Fruit fly (Drosophila melanogaster): ENCODE results near the gene CG4553.

DNA sequence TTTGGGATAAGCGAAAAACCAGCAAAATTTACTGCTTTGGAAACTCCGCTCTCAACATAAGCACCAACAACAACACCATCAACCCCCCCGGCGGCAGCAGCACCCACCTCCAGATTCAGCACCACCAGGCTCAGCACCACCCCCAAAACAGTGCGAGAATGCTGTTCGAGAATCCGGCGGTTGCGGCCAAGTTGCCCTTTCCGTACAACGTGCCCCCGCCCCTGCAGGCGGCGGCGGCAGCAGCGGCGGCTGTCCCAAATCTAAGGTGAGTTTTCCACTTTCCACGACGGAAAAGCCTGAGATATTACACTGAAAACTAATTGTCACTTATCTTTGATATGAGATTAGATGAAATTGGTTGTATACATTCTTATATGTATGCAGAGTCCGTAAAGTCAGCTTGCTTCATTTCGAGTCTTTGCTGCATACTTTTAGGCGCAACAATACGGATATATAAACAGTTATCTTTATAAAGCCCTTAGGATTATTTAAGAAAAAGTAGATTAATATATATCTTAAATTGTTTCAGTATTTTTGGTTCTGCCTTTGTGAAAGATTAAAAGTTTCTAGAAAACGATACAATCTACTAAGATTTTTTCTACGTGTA lies 42.9 kb upstream of the CG4553 start:
- TF ChIP-seq psq (optimal IDR thresholded peaks at IDR 0.05) (no peak), h (optimal IDR thresholded peaks at IDR 0.05) (no peak), Sin3A (optimal IDR thresholded peaks at IDR 0.05) (no peak), insv (optimal IDR thresholded peaks at IDR 0.05) (no peak), Myc (optimal IDR thresholded peaks at IDR 0.05) (no peak), ttk (optimal IDR thresholded peaks at IDR 0.05) (peak; percentile 76)
